Worm (Caenorhabditis elegans) whole organism, young adult: ENCODE measurements around the gene Y51A2D.13.

Experiments used
- C06A6.2 ChIP-seq: fragments of 200-800 bp; sonication (Bioruptor generic); conservative IDR thresholded peaks from 2 replicates; pipeline ENCODE4 v1.3.6; 2022; ENCODE audit warnings: missing genetic modification characterization, missing compliant biosample characterization
- F22D6.2 ChIP-seq: sonication (generic microtip); optimal IDR thresholded peaks from 2 replicates; lab custom pipeline; 2016; ENCODE audit warnings: mild to moderate bottlenecking, missing genetic modification characterization, missing compliant biosample characterization
- F37B4.10 ChIP-seq: fragments of 200-800 bp; sonication (Bioruptor generic); IDR thresholded peaks from 2 replicates; pipeline ENCODE4 v1.3.6; 2022; ENCODE audit warnings: missing genetic modification characterization, missing compliant biosample characterization
- F55B11.4 ChIP-seq: sonication (generic microtip); optimal IDR thresholded peaks from 2 replicates; lab custom pipeline; 2016; ENCODE audit warnings: missing compliant biosample characterization, missing genetic modification characterization, borderline replicate concordance; ENCODE audit not compliant: insufficient read depth
- K11D2.4 ChIP-seq: fragments of 200-800 bp; sonication (Bioruptor generic); IDR thresholded peaks from 2 replicates; pipeline ENCODE4 v1.3.6; 2022; ENCODE audit warnings: missing genetic modification reagents, missing genetic modification characterization, missing compliant biosample characterization
- T07F8.4 ChIP-seq: sonication (generic microtip); optimal IDR thresholded peaks from 2 replicates; lab custom pipeline; 2016; ENCODE audit warnings: mild to moderate bottlenecking, missing genetic modification characterization, moderate library complexity, missing compliant biosample characterization
- Y53G8AR.9 ChIP-seq: fragments of 200-800 bp; sonication (Bioruptor generic); conservative IDR thresholded peaks from 2 replicates; pipeline ENCODE4 v1.3.6; 2022; ENCODE audit warnings: missing genetic modification reagents, missing genetic modification characterization, missing compliant biosample characterization
- Y67H2A.10 ChIP-seq: fragments of 200-800 bp; sonication (Bioruptor generic); conservative IDR thresholded peaks from 2 replicates; pipeline ENCODE4 v1.3.6; 2022; ENCODE audit warnings: missing genetic modification reagents, missing genetic modification characterization, missing compliant biosample characterization
- aptf-2 ChIP-seq: fragments of 200-800 bp; sonication (Bioruptor generic); conservative IDR thresholded peaks from 2 replicates; pipeline ENCODE4 v1.3.6; 2022; ENCODE audit warnings: missing genetic modification reagents, missing genetic modification characterization, missing compliant biosample characterization
- bed-1 ChIP-seq: fragments of 200-800 bp; sonication (Bioruptor generic); IDR thresholded peaks from 2 replicates; pipeline ENCODE4 v1.3.6; 2022; ENCODE audit warnings: missing genetic modification reagents, missing genetic modification characterization, missing compliant biosample characterization
- ccch-3 ChIP-seq: fragments of 200-800 bp; sonication (Bioruptor generic); optimal IDR thresholded peaks from 2 replicates; lab custom pipeline; 2018; ENCODE audit warnings: mild to moderate bottlenecking, missing genetic modification characterization, missing compliant biosample characterization
- cebp-1 ChIP-seq, 2 experiments: fragments of 200-800 bp in 1 of 2; sonication (Bioruptor generic) in 1 of 2; sonication (generic microtip) in 1 of 2; IDR thresholded peaks in 1 of 2; optimal IDR thresholded peaks in 1 of 2; 2 replicates each; pipeline versions ENCODE4 v1.3.6 to Lab custom; 2017 to 2022; ENCODE audit warnings: missing compliant biosample characterization in 2 of 2, missing genetic modification characterization in 2 of 2, mild to moderate bottlenecking in 1 of 2, missing genetic modification reagents in 1 of 2, moderate library complexity in 1 of 2
- ceh-100 ChIP-seq: fragments of 200-800 bp; sonication (Bioruptor generic); IDR thresholded peaks from 2 replicates; pipeline ENCODE4 v1.3.6; 2022; ENCODE audit warnings: missing genetic modification reagents, missing genetic modification characterization, missing compliant biosample characterization
- chd-7 ChIP-seq: sonication (generic microtip); optimal IDR thresholded peaks from 2 replicates; lab custom pipeline; 2016; ENCODE audit warnings: mild to moderate bottlenecking, missing genetic modification characterization, moderate library complexity, missing compliant biosample characterization
- egrh-3 ChIP-seq: fragments of 200-800 bp; sonication (Bioruptor generic); IDR thresholded peaks from 2 replicates; pipeline ENCODE4 v1.3.6; 2022; ENCODE audit warnings: missing genetic modification reagents, missing genetic modification characterization, missing compliant biosample characterization
- ets-4 ChIP-seq: fragments of 200-800 bp; sonication (Bioruptor generic); optimal IDR thresholded peaks from 2 replicates; lab custom pipeline; 2018; ENCODE audit warnings: mild to moderate bottlenecking, missing genetic modification characterization, missing compliant biosample characterization
- him-1 ChIP-seq: sonication (generic microtip); optimal IDR thresholded peaks from 2 replicates; lab custom pipeline; 2016; ENCODE audit warnings: missing genotype, missing genetic modification reagents, missing genetic modification characterization, missing compliant biosample characterization
- lin-35 ChIP-seq, 3 experiments: fragments of 150-350 bp in 2 of 3; sonication (generic microtip) in 1 of 3; optimal IDR thresholded peaks; 2 replicates each; lab custom pipeline; 2014 to 2018; ENCODE audit warnings: missing biosample characterization in 3 of 3, missing genetic modification characterization in 3 of 3, missing genetic modification reagents in 3 of 3
- lin-54 ChIP-seq: fragments of 200-800 bp; sonication (Bioruptor generic); optimal IDR thresholded peaks from 2 replicates; lab custom pipeline; 2018; ENCODE audit warnings: mild to moderate bottlenecking, missing genetic modification characterization, missing compliant biosample characterization
- lsl-1 ChIP-seq: fragments of 200-800 bp; sonication (Bioruptor generic); optimal IDR thresholded peaks from 2 replicates; lab custom pipeline; 2018; ENCODE audit warnings: mild to moderate bottlenecking, missing genetic modification characterization, moderate library complexity, missing compliant biosample characterization
- lsy-27 ChIP-seq: sonication (generic microtip); optimal IDR thresholded peaks from 2 replicates; lab custom pipeline; 2017; ENCODE audit warnings: missing genetic modification characterization, mild to moderate bottlenecking, missing compliant biosample characterization, antibody characterized with exemption, missing genotype, borderline replicate concordance; ENCODE audit not compliant: insufficient read depth
- madf-8 ChIP-seq: fragments of 200-800 bp; sonication (Bioruptor generic); conservative IDR thresholded peaks from 2 replicates; pipeline ENCODE4 v1.3.6; 2022; ENCODE audit warnings: missing genetic modification reagents, missing genetic modification characterization, missing compliant biosample characterization
- mcd-1 ChIP-seq: fragments of 200-800 bp; sonication (Bioruptor generic); IDR thresholded peaks from 2 replicates; pipeline ENCODE4 v1.3.6; 2022; ENCODE audit warnings: missing genetic modification reagents, missing genetic modification characterization, missing compliant biosample characterization
- mes-4 ChIP-seq: sonication (generic microtip); optimal IDR thresholded peaks from 2 replicates; lab custom pipeline; 2016; ENCODE audit warnings: missing genotype, missing genetic modification characterization, missing compliant biosample characterization
- nfya-1 ChIP-seq: sonication (generic microtip); optimal IDR thresholded peaks from 2 replicates; lab custom pipeline; 2017; ENCODE audit warnings: antibody characterized with exemption, missing compliant biosample characterization, missing genetic modification characterization, borderline replicate concordance; ENCODE audit not compliant: insufficient read depth
- nfyb-1 ChIP-seq: fragments of 200-800 bp; sonication (Bioruptor generic); IDR thresholded peaks from 2 replicates; pipeline ENCODE4 v1.3.6; 2022; ENCODE audit warnings: missing genetic modification reagents, missing genetic modification characterization, missing compliant biosample characterization
- nhr-27 ChIP-seq: fragments of 200-800 bp; sonication (Bioruptor generic); optimal IDR thresholded peaks from 2 replicates; lab custom pipeline; 2018; ENCODE audit warnings: mild to moderate bottlenecking, missing genetic modification characterization, moderate library complexity, missing compliant biosample characterization
- pha-4 ChIP-seq: fragments of 150-350 bp; sonication (generic microtip); optimal IDR thresholded peaks from 2 replicates; lab custom pipeline; 2014; ENCODE audit warnings: missing biosample characterization, missing genetic modification reagents, missing genetic modification characterization
- rcor-1 ChIP-seq: fragments of 200-800 bp; sonication (Bioruptor generic); IDR thresholded peaks from 2 replicates; pipeline ENCODE4 v1.3.6; 2022; ENCODE audit warnings: missing genetic modification reagents, missing genetic modification characterization, missing compliant biosample characterization
- rec-8 ChIP-seq, 2 experiments: sonication (generic microtip); optimal IDR thresholded peaks; 2 replicates each; lab custom pipeline; 2016; ENCODE audit warnings: mild to moderate bottlenecking in 2 of 2, missing genetic modification characterization in 2 of 2, missing genetic modification reagents in 2 of 2, missing genotype in 2 of 2, missing biosample characterization in 1 of 2, missing compliant biosample characterization in 1 of 2, moderate library complexity in 1 of 2
- sdz-38 ChIP-seq: sonication (generic microtip); optimal IDR thresholded peaks from 2 replicates; lab custom pipeline; 2016; ENCODE audit warnings: missing genotype, missing genetic modification characterization, missing compliant biosample characterization
- tbx-9 ChIP-seq: sonication (generic microtip); optimal IDR thresholded peaks from 2 replicates; lab custom pipeline; 2016; ENCODE audit warnings: borderline replicate concordance, missing genetic modification characterization, inconsistent platforms, missing compliant biosample characterization
- zfh-2 ChIP-seq: fragments of 200-800 bp; sonication (Bioruptor generic); conservative IDR thresholded peaks from 2 replicates; pipeline ENCODE4 v1.3.6; 2022; ENCODE audit warnings: missing genetic modification reagents, missing genetic modification characterization, missing compliant biosample characterization
- ztf-3 ChIP-seq: fragments of 200-800 bp; sonication (Bioruptor generic); optimal IDR thresholded peaks from 2 replicates; lab custom pipeline; 2018; ENCODE audit warnings: mild to moderate bottlenecking, missing genetic modification characterization, missing compliant biosample characterization

Y51A2D.13 gene

ce11 chrV:18613164-18613563, 33.6 kb upstream of the Y51A2D.13 start:
- TF ChIP-seq zfh-2 (GFP tag; lab: Robert Waterston, UW), result no peak
- no peak for TF ChIP-seq rcor-1
- no peak for TF ChIP-seq aptf-2 (GFP tag; lab: Robert Waterston, UW)
- TF ChIP-seq F37B4.10, result no peak
- TF ChIP-seq him-1 (tag; lab: Kevin White, UChicago), result no peak
- no peak for TF ChIP-seq mcd-1 (GFP tag; lab: Robert Waterston, UW)
- no peak for TF ChIP-seq lsy-27 (tag; lab: Kevin White, UChicago)
- TF ChIP-seq ets-4, result no peak
- TF ChIP-seq nfyb-1 (GFP tag; lab: Robert Waterston, UW), result no peak
- no peak for TF ChIP-seq ceh-100 (GFP tag; lab: Robert Waterston, UW)
- TF ChIP-seq K11D2.4 (GFP tag; lab: Robert Waterston, UW), result no peak
- no peak for TF ChIP-seq bed-1 (GFP tag; lab: Robert Waterston, UW)

- TF ChIP-seq cebp-1 (GFP tag; IDR thresholded peaks at IDR 0.05; lab: Robert Waterston, UW) (no peak), cebp-1 (tag; optimal IDR thresholded peaks at IDR 0.05; lab: Kevin White, UChicago) (no peak), lin-35 (GFP tag; optimal IDR thresholded peaks at IDR 0.05; lab: Kevin White, UChicago) (no peak), lsl-1 (no peak), mes-4 (no peak), chd-7 (tag; lab: Kevin White, UChicago) (no peak), Y53G8AR.9 (GFP tag; lab: Robert Waterston, UW) (no peak), F22D6.2 (tag; lab: Kevin White, UChicago) (no peak)
Observed at ce11 chrV:18605510-18605909, 25.9 kb upstream of the Y51A2D.13 start.

ce11 chrV:18597779-18598178, 18.2 kb upstream of the Y51A2D.13 start:
- TF ChIP-seq sdz-38, result no peak
- TF ChIP-seq lsy-27 (tag; lab: Kevin White, UChicago), result no peak
- no peak for TF ChIP-seq F55B11.4 (tag; lab: Kevin White, UChicago)
- TF ChIP-seq egrh-3 (GFP tag; lab: Robert Waterston, UW), result no peak
- TF ChIP-seq lin-54 (GFP tag; lab: Kevin White, UChicago), result no peak
- TF ChIP-seq rec-8 (tag; optimal IDR thresholded peaks at IDR 0.05; lab: Kevin White, UChicago), result no peak
- TF ChIP-seq Y67H2A.10 (GFP tag; lab: Robert Waterston, UW), result no peak
- no peak for TF ChIP-seq tbx-9 (tag; lab: Kevin White, UChicago)
- no peak for TF ChIP-seq pha-4 (tag; lab: Kevin White, UChicago)
- no peak for TF ChIP-seq madf-8
- no peak for TF ChIP-seq T07F8.4 (tag; lab: Kevin White, UChicago)
- TF ChIP-seq mes-4, result no peak
- no peak for TF ChIP-seq ccch-3 (GFP tag; lab: Kevin White, UChicago)
- TF ChIP-seq nfya-1, result no peak
- TF ChIP-seq C06A6.2 (GFP tag; lab: Robert Waterston, UW), result no peak
- TF ChIP-seq lsl-1, result no peak
- TF ChIP-seq nhr-27 (tag; lab: Kevin White, UChicago), result no peak
- no peak for TF ChIP-seq ztf-3 (GFP tag; lab: Kevin White, UChicago)
